Fruit fly (Drosophila melanogaster) whole organism, adult: ENCODE results near the gene CG5399.

Source experiments
- CG7045 ChIP-seq: fragments of 200-800 bp; sonication (Bioruptor generic); optimal IDR thresholded peaks from 2 replicates; lab custom pipeline; 2017; ENCODE audit warnings: missing biosample characterization, mild to moderate bottlenecking, missing genetic modification characterization
- Clk ChIP-seq: fragments of 200-800 bp; sonication (Bioruptor generic); optimal IDR thresholded peaks from 2 replicates; lab custom pipeline; 2017; ENCODE audit warnings: missing biosample characterization, missing genetic modification characterization
- Mnt ChIP-seq: fragments of 200-800 bp; sonication (Bioruptor generic); optimal IDR thresholded peaks from 2 replicates; lab custom pipeline; 2016; ENCODE audit warnings: missing biosample characterization, mild to moderate bottlenecking, missing genetic modification characterization
- cic ChIP-seq: fragments of 200-800 bp; sonication (Bioruptor generic); optimal IDR thresholded peaks from 2 replicates; lab custom pipeline; 2017; ENCODE audit warnings: missing biosample characterization, mild to moderate bottlenecking, missing genetic modification characterization, moderate library complexity
- kay ChIP-seq: fragments of 200-800 bp; sonication (Bioruptor generic); peaks from one replicate; lab custom pipeline; 2016; ENCODE audit warnings: missing biosample characterization, missing genetic modification characterization, borderline replicate concordance
- ovo ChIP-seq: fragments of 200-800 bp; sonication (Bioruptor generic); optimal IDR thresholded peaks from 2 replicates; lab custom pipeline; 2016; ENCODE audit warnings: missing biosample characterization, missing genetic modification characterization
- pad ChIP-seq: fragments of 200-800 bp; sonication (Bioruptor generic); optimal IDR thresholded peaks from 3 replicates; lab custom pipeline; 2017; ENCODE audit warnings: missing biosample characterization, missing genetic modification characterization, mild to moderate bottlenecking, moderate library complexity, missing genetic modification reagents

DNA sequence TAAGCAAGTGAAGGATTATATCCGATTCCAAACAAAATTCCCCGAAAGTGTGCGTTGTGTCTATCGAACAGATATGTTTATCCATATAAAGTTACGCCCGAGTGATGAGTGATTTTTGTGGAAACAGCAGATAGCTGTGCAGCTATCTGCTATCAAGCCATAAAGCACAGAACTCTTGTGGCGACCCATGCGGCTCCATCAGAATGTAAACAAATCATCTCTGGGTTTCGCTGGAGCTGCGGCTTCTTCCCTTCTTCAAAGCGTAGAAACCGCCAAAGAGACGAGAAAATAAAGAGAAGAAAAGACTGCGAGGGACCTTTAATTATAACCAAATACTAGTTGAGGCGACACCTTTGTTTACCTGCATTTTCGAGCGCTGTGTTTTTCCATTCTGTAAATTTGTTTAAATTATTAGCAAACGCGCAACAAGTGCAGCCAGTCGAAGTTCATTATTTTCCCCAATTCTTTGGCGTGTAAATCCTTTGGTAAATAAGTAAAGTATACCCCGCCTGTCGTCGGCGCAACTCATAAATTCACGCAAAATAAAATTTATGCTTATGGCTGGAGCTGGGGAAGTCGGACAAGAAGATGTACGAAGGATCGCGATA is 28.0 kb upstream of the CG5399 start:
- TF ChIP-seq kay (GFP tag; lab: Kevin White, UChicago), result no peak
- no peak for TF ChIP-seq CG7045 (GFP tag; lab: Kevin White, UChicago)
- no peak for TF ChIP-seq cic (GFP tag; lab: Kevin White, UChicago)
- TF ChIP-seq pad (GFP tag; lab: Kevin White, UChicago), result no peak
- no peak for TF ChIP-seq Mnt (GFP tag; lab: Kevin White, UChicago)
- TF ChIP-seq Clk (GFP tag; lab: Kevin White, UChicago), result no peak
- TF ChIP-seq ovo (GFP tag; lab: Kevin White, UChicago), result no peak
